Fruit fly (Drosophila melanogaster): ENCODE data around the gene CG16974.

Gene CG16974

dm6 chr2L:13206077-13206668 is 14.4 kb upstream of the CG16974 start:
- no peak for TF ChIP-seq CTCF (optimal IDR thresholded peaks at IDR 0.05)
- TF ChIP-seq CG8478 (optimal IDR thresholded peaks at IDR 0.05), result no peak

dm6 chr2L:13205256-13205655 is 13.5 kb upstream of the CG16974 start:
- TF ChIP-seq CTCF (optimal IDR thresholded peaks at IDR 0.05) (no peak), CG8478 (optimal IDR thresholded peaks at IDR 0.05) (no peak)

- TF ChIP-seq CTCF (optimal IDR thresholded peaks at IDR 0.05) (no peak), CG8478 (optimal IDR thresholded peaks at IDR 0.05) (no peak)
Measured at dm6 chr2L:13204151-13204550, 12.4 kb upstream of the CG16974 start.

dm6 chr2L:13203437-13204137 is 11.8 kb upstream of the CG16974 start, which contains the start of gene Pect:
Gene Pect, plus strand, starts transcription at chr2L:13203762.
- no peak for TF ChIP-seq CG8478 (optimal IDR thresholded peaks at IDR 0.05)

- no peak for TF ChIP-seq CG8478 (optimal IDR thresholded peaks at IDR 0.05)
- no peak for TF ChIP-seq CTCF (optimal IDR thresholded peaks at IDR 0.05)
Measured at dm6 chr2L:13202960-13203436, 11.2 kb upstream of the CG16974 start, which contains the start of gene CG16972. Gene CG16972, minus strand, starts transcription at chr2L:13203295.

- no peak for TF ChIP-seq CG8478 (optimal IDR thresholded peaks at IDR 0.05)
- TF ChIP-seq CTCF (optimal IDR thresholded peaks at IDR 0.05), result no peak
Measured at dm6 chr2L:13195822-13196221, 4.0 kb upstream of the CG16974 start.

- TF ChIP-seq CG8478 (optimal IDR thresholded peaks at IDR 0.05) (no peak), CTCF (optimal IDR thresholded peaks at IDR 0.05) (no peak)
Measured at dm6 chr2L:13191052-13191678, 614 bp downstream of the CG16974 start.

dm6 chr2L:13190534-13190933 is 1.2 kb downstream of the CG16974 start:
- TF ChIP-seq CTCF (optimal IDR thresholded peaks at IDR 0.05) (no peak), CG8478 (optimal IDR thresholded peaks at IDR 0.05) (no peak)

- no peak for TF ChIP-seq CG8478 (optimal IDR thresholded peaks at IDR 0.05)
- TF ChIP-seq CTCF (optimal IDR thresholded peaks at IDR 0.05), result no peak
Measured at dm6 chr2L:13183150-13183549, 8.6 kb downstream of the CG16974 start, which contains the start of gene Rsph1. Gene Rsph1, plus strand, starts transcription at chr2L:13183450.

- TF ChIP-seq CG8478 (optimal IDR thresholded peaks at IDR 0.05), result no peak
- no peak for TF ChIP-seq CTCF (optimal IDR thresholded peaks at IDR 0.05)
Measured at dm6 chr2L:13182415-13182814, 9.4 kb downstream of the CG16974 start, which contains the start of gene Mgat3. Gene Mgat3, minus strand, starts transcription at chr2L:13182596.

- TF ChIP-seq CTCF (optimal IDR thresholded peaks at IDR 0.05), result no peak
Measured at dm6 chr2L:13179095-13179494, 12.7 kb downstream of the CG16974 start, which contains the start of gene Alg7. Gene Alg7, plus strand, starts transcription at chr2L:13179247.

dm6 chr2L:13176701-13177249 is 15.0 kb downstream of the CG16974 start, which contains the start of the genes Sfmbt and CG5439:
Gene Sfmbt, minus strand, starts transcription at chr2L:13176785.
Gene CG5439, plus strand, starts transcription at chr2L:13177150.
- TF ChIP-seq CTCF (optimal IDR thresholded peaks at IDR 0.05) (peak in 1 of 2 experiments; percentile 9), CG8478 (optimal IDR thresholded peaks at IDR 0.05) (no peak)

- TF ChIP-seq CG8478 (optimal IDR thresholded peaks at IDR 0.05), result no peak
- TF ChIP-seq CTCF (optimal IDR thresholded peaks at IDR 0.05), result no peak
Measured at dm6 chr2L:13176123-13176522, 15.7 kb downstream of the CG16974 start, which contains the start of gene CG43925. Gene CG43925, plus strand, starts transcription at chr2L:13176423.

dm6 chr2L:13165802-13166347 is 25.9 kb downstream of the CG16974 start, which contains the start of gene DnaJ-H:
Gene DnaJ-H, minus strand, starts transcription at chr2L:13166072.
- TF ChIP-seq CTCF (optimal IDR thresholded peaks at IDR 0.05), result no peak
- TF ChIP-seq CG8478 (optimal IDR thresholded peaks at IDR 0.05), result no peak

Data from S2 (cell line).